Fruit fly (Drosophila melanogaster): ENCODE data around the gene CG44270.

DNA sequence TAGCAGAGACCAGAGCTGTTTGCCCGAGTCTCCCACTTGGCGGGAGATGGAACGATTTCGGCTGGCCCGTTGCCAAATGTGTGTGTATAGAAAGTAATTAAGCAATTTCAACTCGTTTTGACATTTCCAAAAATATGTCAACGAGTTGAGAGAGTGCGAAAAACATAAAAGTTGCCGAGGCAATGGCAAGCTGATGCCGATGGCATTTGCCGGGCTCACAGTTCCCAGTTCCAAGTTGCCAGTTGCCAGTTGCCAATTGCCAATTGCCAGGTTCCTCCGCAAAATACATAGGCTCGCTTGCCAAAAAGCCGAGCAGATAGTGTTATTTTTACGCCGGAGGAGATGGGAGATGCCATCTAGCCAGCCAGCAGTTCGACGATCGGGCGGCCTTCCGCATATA lies 47.3 kb upstream of the CG44270 start:
- TF ChIP-seq CTCF (optimal IDR thresholded peaks at IDR 0.05) = no peak
- no peak for TF ChIP-seq CG8478 (optimal IDR thresholded peaks at IDR 0.05)

All from S2 (cell line).